Worm (Caenorhabditis elegans) whole organism, mixed stage, embryonic: ENCODE data around the gene tmem-131.

Experiments used
- M03D4.4 ChIP-seq: sonication (generic microtip); optimal IDR thresholded peaks from 2 replicates; lab custom pipeline; 2017; ENCODE audit warnings: mild to moderate bottlenecking, missing genetic modification characterization, missing compliant biosample characterization
- bed-3 ChIP-seq: fragments of 200-800 bp; sonication (Bioruptor generic); optimal IDR thresholded peaks from 3 replicates; lab custom pipeline; 2018; ENCODE audit warnings: mild to moderate bottlenecking, missing genetic modification characterization, moderate library complexity, missing compliant biosample characterization
- blmp-1 ChIP-seq: fragments of 150-350 bp; optimal IDR thresholded peaks from 2 replicates; lab custom pipeline; 2014; ENCODE audit warnings: missing biosample characterization, missing genetic modification characterization
- ceh-39 ChIP-seq: fragments of 150-350 bp; optimal IDR thresholded peaks from 2 replicates; lab custom pipeline; 2014; ENCODE audit warnings: missing biosample characterization, missing genetic modification characterization
- ceh-43 ChIP-seq: fragments of 200-800 bp; sonication (Bioruptor generic); optimal IDR thresholded peaks from 2 replicates; lab custom pipeline; 2018; ENCODE audit warnings: mild to moderate bottlenecking, missing genetic modification characterization, moderate library complexity, missing compliant biosample characterization
- ceh-83 ChIP-seq: fragments of 200-800 bp; sonication (Bioruptor generic); optimal IDR thresholded peaks from 2 replicates; lab custom pipeline; 2018; ENCODE audit warnings: mild to moderate bottlenecking, missing genetic modification characterization, missing compliant biosample characterization
- ces-1 ChIP-seq: fragments of 150-350 bp; optimal IDR thresholded peaks from 2 replicates; lab custom pipeline; 2014; ENCODE audit warnings: missing biosample characterization, missing genetic modification reagents, missing genetic modification characterization
- cnd-1 ChIP-seq: fragments of 200-800 bp; sonication (Bioruptor generic); optimal IDR thresholded peaks from 2 replicates; lab custom pipeline; 2018; ENCODE audit warnings: mild to moderate bottlenecking, missing genetic modification characterization, missing compliant biosample characterization
- elt-1 ChIP-seq: sonication (generic microtip); optimal IDR thresholded peaks from 2 replicates; lab custom pipeline; 2017; ENCODE audit warnings: missing genetic modification characterization, mild to moderate bottlenecking, missing compliant biosample characterization, antibody characterized with exemption, moderate library complexity, borderline replicate concordance; ENCODE audit not compliant: insufficient read depth
- elt-3 ChIP-seq: fragments of 150-350 bp; optimal IDR thresholded peaks from 2 replicates; lab custom pipeline; 2014; ENCODE audit warnings: missing biosample characterization, missing genetic modification characterization
- flh-1 ChIP-seq: fragments of 200-800 bp; sonication (Bioruptor generic); optimal IDR thresholded peaks from 2 replicates; lab custom pipeline; 2018; ENCODE audit warnings: mild to moderate bottlenecking, missing genetic modification characterization, moderate library complexity, missing compliant biosample characterization
- hlh-1 ChIP-seq: fragments of 150-350 bp; optimal IDR thresholded peaks from 2 replicates; lab custom pipeline; 2014; ENCODE audit warnings: missing biosample characterization, missing genetic modification reagents, missing genetic modification characterization
- lin-13 ChIP-seq: fragments of 150-350 bp; optimal IDR thresholded peaks from 2 replicates; lab custom pipeline; 2014; ENCODE audit warnings: missing biosample characterization, missing genetic modification characterization
- lin-32 ChIP-seq: fragments of 200-800 bp; sonication (Bioruptor generic); optimal IDR thresholded peaks from 2 replicates; lab custom pipeline; 2018; ENCODE audit warnings: mild to moderate bottlenecking, missing genetic modification characterization, missing compliant biosample characterization
- mep-1 ChIP-seq: fragments of 150-350 bp; optimal IDR thresholded peaks from 2 replicates; lab custom pipeline; 2017; ENCODE audit warnings: missing biosample characterization, missing genetic modification reagents, missing genetic modification characterization, inconsistent platforms
- mls-2 ChIP-seq: sonication (generic microtip); optimal IDR thresholded peaks from 2 replicates; lab custom pipeline; 2016; ENCODE audit warnings: mild to moderate bottlenecking, missing genetic modification characterization, moderate library complexity, missing compliant biosample characterization
- nhr-12 ChIP-seq: fragments of 150-350 bp; optimal IDR thresholded peaks from 2 replicates; lab custom pipeline; 2014; ENCODE audit warnings: missing biosample characterization, missing genetic modification characterization
- nhr-2 ChIP-seq: fragments of 150-350 bp; optimal IDR thresholded peaks from 2 replicates; lab custom pipeline; 2014; ENCODE audit warnings: missing biosample characterization, missing genetic modification characterization
- nhr-237 ChIP-seq: fragments of 150-350 bp; optimal IDR thresholded peaks from 2 replicates; lab custom pipeline; 2014; ENCODE audit warnings: missing biosample characterization, missing genetic modification characterization
- nhr-28 ChIP-seq: fragments of 150-350 bp; optimal IDR thresholded peaks from 2 replicates; lab custom pipeline; 2014; ENCODE audit warnings: missing biosample characterization, missing genetic modification characterization
- sem-2 ChIP-seq: fragments of 200-800 bp; sonication (Bioruptor generic); optimal IDR thresholded peaks from 2 replicates; lab custom pipeline; 2018; ENCODE audit warnings: mild to moderate bottlenecking, missing genetic modification characterization, missing compliant biosample characterization
- snpc-4 ChIP-seq: fragments of 150-350 bp; optimal IDR thresholded peaks from 2 replicates; lab custom pipeline; 2014; ENCODE audit warnings: missing biosample characterization, missing genetic modification characterization
- sptf-1 ChIP-seq: sonication (generic microtip); optimal IDR thresholded peaks from 2 replicates; lab custom pipeline; 2017; ENCODE audit warnings: mild to moderate bottlenecking, missing genetic modification characterization, moderate library complexity, missing compliant biosample characterization
- tbx-8 ChIP-seq: fragments of 200-800 bp; sonication (Bioruptor generic); optimal IDR thresholded peaks from 2 replicates; lab custom pipeline; 2018; ENCODE audit warnings: mild to moderate bottlenecking, missing genetic modification characterization, moderate library complexity, missing compliant biosample characterization
- unc-120 ChIP-seq: sonication (generic microtip); optimal IDR thresholded peaks from 2 replicates; lab custom pipeline; 2017; ENCODE audit warnings: missing genetic modification characterization, missing compliant biosample characterization; ENCODE audit not compliant: poor library complexity, severe bottlenecking
- unc-39 ChIP-seq: fragments of 150-350 bp; optimal IDR thresholded peaks from 2 replicates; lab custom pipeline; 2014; ENCODE audit warnings: missing biosample characterization, missing genetic modification characterization
- unc-62 ChIP-seq: fragments of 150-350 bp; optimal IDR thresholded peaks from 2 replicates; lab custom pipeline; 2014; ENCODE audit warnings: missing biosample characterization, missing genetic modification reagents, missing genetic modification characterization
- zip-8 ChIP-seq: fragments of 150-350 bp; optimal IDR thresholded peaks from 2 replicates; lab custom pipeline; 2014; ENCODE audit warnings: missing biosample characterization, missing genetic modification characterization

tmem-131 gene

ce11 chrIII:4998111-4998859 lies at the start of gene tmem-131:
tmem-131 (minus strand) TSS chrIII:4998161.
- TF ChIP-seq lin-32 (GFP tag; lab: Kevin White, UChicago) (no peak), bed-3 (GFP tag; lab: Kevin White, UChicago) (no peak), unc-62 (GFP tag; lab: Kevin White, UChicago) (no peak), unc-120 (tag; lab: Kevin White, UChicago) (no peak), blmp-1 (tag; lab: Kevin White, UChicago) (no peak), elt-1 (no peak), nhr-237 (tag; lab: Kevin White, UChicago) (no peak), unc-39 (tag; lab: Kevin White, UChicago) (no peak), sem-2 (GFP tag; lab: Kevin White, UChicago) (no peak), flh-1 (no peak), tbx-8 (GFP tag; lab: Kevin White, UChicago) (no peak)

ce11 chrIII:5047740-5048139 lies 49.8 kb upstream of the tmem-131 start, which contains the start of gene C45G9.5:
C45G9.5 (plus strand) TSS chrIII:5048117.
- no peak for TF ChIP-seq hlh-1 (tag; lab: Kevin White, UChicago)
- no peak for TF ChIP-seq ces-1 (GFP tag; lab: Kevin White, UChicago)
- no peak for TF ChIP-seq nhr-12 (tag; lab: Kevin White, UChicago)

- TF ChIP-seq lin-13 (tag; lab: Kevin White, UChicago) (no peak), mep-1 (tag; lab: Kevin White, UChicago) (peak; percentile 63), unc-39 (tag; lab: Kevin White, UChicago) (no peak), ces-1 (GFP tag; lab: Kevin White, UChicago) (peak; percentile 91)
Observed at ce11 chrIII:5047175-5047574, 49.2 kb upstream of the tmem-131 start, which contains the start of gene txbp-3. txbp-3 (minus strand) TSS chrIII:5047459.

ce11 chrIII:5044709-5045108 lies 46.7 kb upstream of the tmem-131 start, which contains the start of gene C45G9.14:
C45G9.14 (plus strand) TSS chrIII:5045009.
- TF ChIP-seq snpc-4 (tag; lab: Kevin White, UChicago) (no peak), hlh-1 (tag; lab: Kevin White, UChicago) (no peak), ceh-83 (no peak), sptf-1 (tag; lab: Kevin White, UChicago) (no peak), lin-13 (tag; lab: Kevin White, UChicago) (no peak), elt-1 (no peak), sem-2 (GFP tag; lab: Kevin White, UChicago) (no peak)

- TF ChIP-seq unc-62 (GFP tag; lab: Kevin White, UChicago), result no peak
- TF ChIP-seq bed-3 (GFP tag; lab: Kevin White, UChicago), result no peak
- no peak for TF ChIP-seq unc-120 (tag; lab: Kevin White, UChicago)
- no peak for TF ChIP-seq elt-3 (tag; lab: Kevin White, UChicago)
- TF ChIP-seq ceh-43 (GFP tag; lab: Kevin White, UChicago), result no peak
- TF ChIP-seq zip-8, result no peak
- TF ChIP-seq cnd-1 (tag; lab: Kevin White, UChicago), result no peak
- no peak for TF ChIP-seq elt-1
- TF ChIP-seq mep-1 (tag; lab: Kevin White, UChicago), result no peak
- no peak for TF ChIP-seq ces-1 (GFP tag; lab: Kevin White, UChicago)
- TF ChIP-seq mls-2 (tag; lab: Kevin White, UChicago), result no peak
- no peak for TF ChIP-seq M03D4.4 (tag; lab: Kevin White, UChicago)
- TF ChIP-seq nhr-2 (tag; lab: Kevin White, UChicago), result no peak
- TF ChIP-seq ceh-39 (tag; lab: Kevin White, UChicago), result no peak
- no peak for TF ChIP-seq nhr-12 (tag; lab: Kevin White, UChicago)
- no peak for TF ChIP-seq unc-39 (tag; lab: Kevin White, UChicago)
- TF ChIP-seq ceh-83, result no peak
- TF ChIP-seq nhr-28 (tag; lab: Kevin White, UChicago), result no peak
- no peak for TF ChIP-seq sptf-1 (tag; lab: Kevin White, UChicago)
Observed at ce11 chrIII:5042112-5042511, 44.2 kb upstream of the tmem-131 start, which contains the start of gene nlp-43. nlp-43 (plus strand) TSS chrIII:5042412.
